Fruit fly (Drosophila melanogaster): ENCODE measurements around the gene CG1695.
A peak's percentile ranks its signal among the peaks of the same experiment; 100 is the strongest.

Gene CG1695

DNA sequence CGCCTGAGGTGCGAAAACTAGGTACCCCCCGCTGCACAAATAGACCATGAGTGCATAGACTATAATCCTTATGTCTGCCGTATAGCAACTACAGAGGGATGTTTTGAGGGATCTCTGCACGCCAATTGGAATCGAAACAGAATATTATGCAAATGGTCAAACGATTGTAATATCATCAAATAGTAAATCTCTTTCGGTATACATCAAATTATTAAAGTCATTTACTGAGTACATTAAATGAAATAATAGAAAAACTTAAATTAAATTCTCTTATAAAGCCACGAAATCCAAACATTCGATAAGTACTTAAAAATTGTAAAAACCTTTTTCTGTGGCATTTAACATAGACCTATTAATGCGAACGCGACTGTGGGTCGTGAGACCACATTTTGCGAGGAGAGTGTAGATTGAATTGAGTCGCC lies 55.0 kb downstream of the CG1695 start (continued):
- peak; percentile 51 for TF ChIP-seq Ptx1 (GFP tag; IDR thresholded peaks at IDR 0.05)
- TF ChIP-seq wdn (GFP tag; IDR thresholded peaks at IDR 0.05), result no peak
- TF ChIP-seq CG8765 (GFP tag; IDR thresholded peaks at IDR 0.05), result no peak
- no peak for TF ChIP-seq H2.0 (GFP tag; IDR thresholded peaks at IDR 0.05)
- TF ChIP-seq Sin3A (optimal IDR thresholded peaks at IDR 0.05), result no peak
- TF ChIP-seq Aef1 (GFP tag; IDR thresholded peaks at IDR 0.05), result no peak
- peak; percentile 32; the same call in 1 of the 2 replicates for TF ChIP-seq CG17328 (GFP tag; IDR thresholded peaks at IDR 0.05)
- no peak for TF ChIP-seq Taf1 (GFP tag; IDR thresholded peaks at IDR 0.05)
- no peak for TF ChIP-seq bbx (GFP tag; IDR thresholded peaks at IDR 0.05; ENCODE audit: partially characterized antibody)
- TF ChIP-seq bcd (GFP tag; optimal IDR thresholded peaks at IDR 0.05), result peak; percentile 65
- TF ChIP-seq caup (GFP tag; optimal IDR thresholded peaks at IDR 0.05; ENCODE audit: severe bottlenecking), result peak; percentile 30
- no peak for TF ChIP-seq Atf3 (GFP tag; optimal IDR thresholded peaks at IDR 0.05)
- no peak for TF ChIP-seq inv (GFP tag; IDR thresholded peaks at IDR 0.05; ENCODE audit: partially characterized antibody)
- TF ChIP-seq D (optimal IDR thresholded peaks at IDR 0.05), result no peak
- peak; percentile 69 for TF ChIP-seq D (GFP tag; optimal IDR thresholded peaks at IDR 0.05)
- peak; percentile 38; the same call in 1 of the 2 replicates for TF ChIP-seq Drgx (GFP tag; IDR thresholded peaks at IDR 0.05)
- no peak for TF ChIP-seq CG4360 (GFP tag; IDR thresholded peaks at IDR 0.05)
- TF ChIP-seq CG13894 (tag; optimal IDR thresholded peaks at IDR 0.05), result no peak
- peak; percentile 10; the same call in 1 of the 3 replicates for TF ChIP-seq H15 (GFP tag; IDR thresholded peaks at IDR 0.05)
- TF ChIP-seq CHES-1-like (GFP tag; optimal IDR thresholded peaks at IDR 0.05), result no peak
- peak; percentile 70 for TF ChIP-seq CG14710 (tag; optimal IDR thresholded peaks at IDR 0.05)
- no peak for TF ChIP-seq usp (GFP tag; optimal IDR thresholded peaks at IDR 0.05)
- peak; percentile 78 for TF ChIP-seq gem (tag; optimal IDR thresholded peaks at IDR 0.05)
- TF ChIP-seq B-H2 (GFP tag; optimal IDR thresholded peaks at IDR 0.05), result no peak
- TF ChIP-seq Sry-δ (GFP tag; optimal IDR thresholded peaks at IDR 0.05), result no peak
- TF ChIP-seq mirr (GFP tag; optimal IDR thresholded peaks at IDR 0.05), result no peak
- TF ChIP-seq CG12744 (GFP tag; optimal IDR thresholded peaks at IDR 0.05), result no peak
- no peak for TF ChIP-seq knrl (GFP tag; IDR thresholded peaks at IDR 0.05; ENCODE audit: partially characterized antibody)
- TF ChIP-seq Fer2 (tag; optimal IDR thresholded peaks at IDR 0.05), result no peak
- peak; percentile 17 for TF ChIP-seq CG8944 (GFP tag; optimal IDR thresholded peaks at IDR 0.05)
- no peak for TF ChIP-seq Hr39 (optimal IDR thresholded peaks at IDR 0.05)
- peak; percentile 84 for TF ChIP-seq Med (GFP tag)
- TF ChIP-seq CG11504 (tag; optimal IDR thresholded peaks at IDR 0.05), result peak; percentile 83
- peak; percentile 54 for TF ChIP-seq CG13296 (GFP tag; optimal IDR thresholded peaks at IDR 0.05)
- TF ChIP-seq ap (GFP tag; IDR thresholded peaks at IDR 0.05), result no peak
- no peak for TF ChIP-seq dimm (GFP tag; IDR thresholded peaks at IDR 0.05)
- TF ChIP-seq ase (GFP tag; IDR thresholded peaks at IDR 0.05), result no peak
- TF ChIP-seq pfk (GFP tag; optimal IDR thresholded peaks at IDR 0.05), result no peak
- TF ChIP-seq CG31388 (GFP tag; optimal IDR thresholded peaks at IDR 0.05), result no peak
- no peak for TF ChIP-seq CG7987 (GFP tag; optimal IDR thresholded peaks at IDR 0.05)
- TF ChIP-seq Six4 (GFP tag; optimal IDR thresholded peaks at IDR 0.05), result peak; percentile 38
- no peak for TF ChIP-seq CG13287 (GFP tag; IDR thresholded peaks at IDR 0.05; ENCODE audit: partially characterized antibody)
- TF ChIP-seq CG8359 (GFP tag; optimal IDR thresholded peaks at IDR 0.05; ENCODE audit: borderline replicate concordance), result no peak
- TF ChIP-seq CG18476 (GFP tag; optimal IDR thresholded peaks at IDR 0.05), result peak; percentile 39
- no peak for TF ChIP-seq CG17612 (GFP tag; IDR thresholded peaks at IDR 0.05)
- peak; percentile 24 for TF ChIP-seq btn (GFP tag; optimal IDR thresholded peaks at IDR 0.05)
- peak; percentile 36; the same call in 1 of the 2 replicates for TF ChIP-seq seq (GFP tag; IDR thresholded peaks at IDR 0.05)
- TF ChIP-seq ken (GFP tag; IDR thresholded peaks at IDR 0.05), result no peak
- TF ChIP-seq CG9727 (GFP tag; optimal IDR thresholded peaks at IDR 0.05), result peak; percentile 73
- peak; percentile 61 for TF ChIP-seq tio (GFP tag; optimal IDR thresholded peaks at IDR 0.05)
- peak; percentile 82 for TF ChIP-seq CG7556 (GFP tag; optimal IDR thresholded peaks at IDR 0.05)
- TF ChIP-seq CG3065 (GFP tag; optimal IDR thresholded peaks at IDR 0.05), result peak; percentile 24
- TF ChIP-seq fu2 (GFP tag; optimal IDR thresholded peaks at IDR 0.05), result no peak

All from whole organism, embryonic.